Fruit fly (Drosophila melanogaster) whole organism, embryonic: ENCODE measurements around the gene CG13096.
A peak's percentile ranks its signal among the peaks of the same experiment; 100 is the strongest.

Source experiments
- ATbp ChIP-seq: fragments of 200-800 bp; sonication (Bioruptor generic); optimal IDR thresholded peaks from 2 replicates; lab custom pipeline; 2017; ENCODE audit warnings: missing biosample characterization, mild to moderate bottlenecking, missing genetic modification characterization, missing genetic modification reagents
- Aef1 ChIP-seq: fragments of 200-800 bp; sonication (Bioruptor generic); IDR thresholded peaks from 3 replicates; pipeline ENCODE4 v1.3.6; 2022; ENCODE audit warnings: missing biosample characterization, missing genetic modification characterization
- Antp ChIP-seq: fragments of 200-800 bp; sonication (Bioruptor generic); optimal IDR thresholded peaks from 3 replicates; lab custom pipeline; 2016; ENCODE audit warnings: missing biosample characterization, missing genetic modification characterization
- CG10209 ChIP-seq: fragments of 200-800 bp; sonication (Bioruptor generic); optimal IDR thresholded peaks from 3 replicates; lab custom pipeline; 2017; ENCODE audit warnings: missing biosample characterization, mild to moderate bottlenecking, missing genetic modification characterization, missing genetic modification reagents
- CG10321 ChIP-seq: fragments of 200-800 bp; sonication (Bioruptor generic); IDR thresholded peaks from 2 replicates; pipeline ENCODE4 v1.3.6; 2022; ENCODE audit warnings: missing biosample characterization, missing genetic modification characterization
- CG11093 ChIP-seq: fragments of 200-800 bp; sonication (Bioruptor generic); IDR thresholded peaks from 3 replicates; pipeline ENCODE4 v1.3.6; 2022; ENCODE audit warnings: missing biosample characterization, missing genetic modification characterization
- CG12744 ChIP-seq: fragments of 200-800 bp; sonication (Bioruptor generic); optimal IDR thresholded peaks from 2 replicates; lab custom pipeline; 2016; ENCODE audit warnings: missing biosample characterization, missing genetic modification characterization
- CG16863 ChIP-seq: fragments of 200-800 bp; sonication (Bioruptor generic); optimal IDR thresholded peaks from 3 replicates; lab custom pipeline; 2016; ENCODE audit warnings: missing biosample characterization, missing genetic modification characterization
- CG17612 ChIP-seq: fragments of 200-800 bp; sonication (Bioruptor generic); IDR thresholded peaks from 2 replicates; pipeline ENCODE4 v1.3.6; 2022; ENCODE audit warnings: missing biosample characterization, missing genetic modification characterization
- CG2712 ChIP-seq: fragments of 200-800 bp; optimal IDR thresholded peaks from 3 replicates; lab custom pipeline; 2019; ENCODE audit warnings: missing biosample characterization, mild to moderate bottlenecking, missing genetic modification characterization, moderate library complexity
- CG31441 ChIP-seq: fragments of 200-800 bp; sonication (Bioruptor generic); IDR thresholded peaks from 2 replicates; pipeline ENCODE4 v1.3.6; 2022; ENCODE audit warnings: missing biosample characterization, missing genetic modification characterization
- CG4328 ChIP-seq: fragments of 200-800 bp; sonication (Bioruptor generic); optimal IDR thresholded peaks from 3 replicates; lab custom pipeline; 2017; ENCODE audit warnings: missing biosample characterization, missing genetic modification reagents, missing genetic modification characterization
- CG4707 ChIP-seq: fragments of 200-800 bp; sonication (Bioruptor generic); optimal IDR thresholded peaks from 2 replicates; lab custom pipeline; 2018; ENCODE audit warnings: missing biosample characterization, mild to moderate bottlenecking, missing genetic modification characterization, moderate library complexity
- CG8281 ChIP-seq: fragments of 200-800 bp; sonication (Bioruptor generic); optimal IDR thresholded peaks from 2 replicates; lab custom pipeline; 2018; ENCODE audit warnings: missing biosample characterization, mild to moderate bottlenecking, missing genetic modification characterization, moderate library complexity
- CG8388 ChIP-seq: fragments of 200-800 bp; sonication (Bioruptor generic); optimal IDR thresholded peaks from 2 replicates; lab custom pipeline; 2019; ENCODE audit warnings: missing biosample characterization, mild to moderate bottlenecking, missing genetic modification characterization, moderate library complexity
- CG9817 ChIP-seq: fragments of 200-800 bp; sonication (Bioruptor generic); optimal IDR thresholded peaks from 2 replicates; lab custom pipeline; 2018; ENCODE audit warnings: missing biosample characterization, mild to moderate bottlenecking, missing genetic modification characterization, moderate library complexity
- CG9932 ChIP-seq: fragments of 200-800 bp; sonication (Bioruptor generic); IDR thresholded peaks from 2 replicates; pipeline ENCODE4 v1.3.6; 2022; ENCODE audit warnings: missing biosample characterization, missing genetic modification characterization
- Dp ChIP-seq: fragments of 200-800 bp; sonication (Bioruptor generic); optimal IDR thresholded peaks from 2 replicates; lab custom pipeline; 2018; ENCODE audit warnings: missing biosample characterization, mild to moderate bottlenecking, missing genetic modification characterization, moderate library complexity
- Hmx ChIP-seq: fragments of 200-800 bp; sonication (Bioruptor generic); optimal IDR thresholded peaks from 2 replicates; lab custom pipeline; 2016; ENCODE audit warnings: missing biosample characterization, missing genetic modification characterization
- Hr78 ChIP-seq, 2 experiments: fragments of 200-800 bp in 1 of 2; fragments of >200 bp in 1 of 2; sonication (Bioruptor generic) in 1 of 2; optimal IDR thresholded peaks; 2 replicates each; lab custom pipeline; 2017 to 2019; ENCODE audit warnings: missing biosample characterization in 2 of 2, missing genetic modification characterization in 2 of 2, mild to moderate bottlenecking in 1 of 2, moderate library complexity in 1 of 2
- Kr ChIP-seq: fragments of 200-800 bp; sonication (Bioruptor generic); optimal IDR thresholded peaks from 2 replicates; lab custom pipeline; 2017; ENCODE audit warnings: missing biosample characterization, mild to moderate bottlenecking, missing genetic modification characterization
- Ptx1 ChIP-seq: fragments of 200-800 bp; sonication (Bioruptor generic); IDR thresholded peaks from 2 replicates; pipeline ENCODE4 v1.3.6; 2022; ENCODE audit warnings: missing biosample characterization, missing genetic modification characterization
- Spps ChIP-seq: fragments of 200-800 bp; sonication (Bioruptor generic); optimal IDR thresholded peaks from 2 replicates; lab custom pipeline; 2018; ENCODE audit warnings: missing biosample characterization, mild to moderate bottlenecking, missing genetic modification characterization
- Trl ChIP-seq, 3 experiments: fragments of >200 bp in 2 of 3; fragments of 200-800 bp in 1 of 3; sonication (Bioruptor generic) in 1 of 3; optimal IDR thresholded peaks; 2 replicates in 1 of 3; 3 replicates in 2 of 3; lab custom pipeline; 2016 to 2017; ENCODE audit warnings: missing biosample characterization in 1 of 3, missing genetic modification characterization in 1 of 3
- abd-A ChIP-seq: fragments of 200-800 bp; sonication (Bioruptor generic); optimal IDR thresholded peaks from 3 replicates; lab custom pipeline; 2019; ENCODE audit warnings: missing biosample characterization, mild to moderate bottlenecking, missing genetic modification characterization, moderate library complexity
- bab2 ChIP-seq: fragments of 200-800 bp; sonication (Bioruptor generic); optimal IDR thresholded peaks from 2 replicates; lab custom pipeline; 2016; ENCODE audit warnings: missing biosample characterization, missing genetic modification characterization
- bcd ChIP-seq: fragments of 200-800 bp; sonication (Bioruptor generic); optimal IDR thresholded peaks from 2 replicates; lab custom pipeline; 2017; ENCODE audit warnings: missing biosample characterization, mild to moderate bottlenecking, missing genetic modification characterization
- br ChIP-seq: fragments of >200 bp; optimal IDR thresholded peaks from 2 replicates; lab custom pipeline; 2017
- bsh ChIP-seq, 2 experiments: fragments of 200-800 bp; sonication (Bioruptor generic); optimal IDR thresholded peaks; 2 replicates each; lab custom pipeline; 2017 to 2018; ENCODE audit warnings: mild to moderate bottlenecking in 2 of 2, missing biosample characterization in 2 of 2, missing genetic modification characterization in 2 of 2, moderate library complexity in 1 of 2
- cad ChIP-seq: fragments of >200 bp; optimal IDR thresholded peaks from 2 replicates; lab custom pipeline; 2017; ENCODE audit warnings: missing biosample characterization, missing genetic modification characterization
- dm ChIP-seq: fragments of 200-800 bp; sonication (Bioruptor generic); optimal IDR thresholded peaks from 3 replicates; lab custom pipeline; 2016; ENCODE audit warnings: missing biosample characterization, missing genetic modification characterization
- eve ChIP-seq, 2 experiments: fragments of >200 bp; optimal IDR thresholded peaks; 2 replicates each; lab custom pipeline; 2017; ENCODE audit warnings: missing biosample characterization in 2 of 2, missing genetic modification characterization in 2 of 2
- ewg ChIP-seq: fragments of 200-800 bp; sonication (Bioruptor generic); optimal IDR thresholded peaks from 3 replicates; lab custom pipeline; 2017; ENCODE audit warnings: mild to moderate bottlenecking, missing biosample characterization, missing genetic modification reagents, missing genetic modification characterization
- gcm ChIP-seq: fragments of 200-800 bp; sonication (Bioruptor generic); optimal IDR thresholded peaks from 2 replicates; lab custom pipeline; 2019; ENCODE audit warnings: missing biosample characterization, mild to moderate bottlenecking, missing genetic modification characterization, moderate library complexity
- gfzf ChIP-seq: fragments of 200-800 bp; sonication (Bioruptor generic); optimal IDR thresholded peaks from 2 replicates; lab custom pipeline; 2016; ENCODE audit warnings: missing biosample characterization, mild to moderate bottlenecking, missing genetic modification characterization, moderate library complexity
- hbn ChIP-seq: fragments of 200-800 bp; sonication (Bioruptor generic); IDR thresholded peaks from 2 replicates; pipeline ENCODE4 v1.3.6; 2022; ENCODE audit warnings: missing biosample characterization, missing genetic modification characterization; ENCODE audit not compliant: partially characterized antibody
- luna ChIP-seq: fragments of 200-800 bp; sonication (Bioruptor generic); optimal IDR thresholded peaks from 2 replicates; lab custom pipeline; 2016; ENCODE audit warnings: missing biosample characterization, missing genetic modification characterization
- oc ChIP-seq: fragments of 200-800 bp; sonication (Bioruptor generic); optimal IDR thresholded peaks from 2 replicates; lab custom pipeline; 2018; ENCODE audit warnings: missing biosample characterization, mild to moderate bottlenecking, missing genetic modification characterization, moderate library complexity
- otp ChIP-seq: fragments of 200-800 bp; sonication (Bioruptor generic); IDR thresholded peaks from 3 replicates; pipeline ENCODE4, ENCODE4 v1.3.6; 2022; ENCODE audit warnings: missing biosample characterization, missing genetic modification characterization
- pan ChIP-seq, 4 experiments: fragments of >200 bp in 3 of 4; fragments of 200-800 bp in 1 of 4; sonication (Bioruptor generic) in 1 of 4; optimal IDR thresholded peaks in 3 of 4; IDR thresholded peaks in 1 of 4; 2 replicates each; pipeline versions ENCODE4 v1.3.6 to Lab custom; 2017 to 2022; ENCODE audit warnings: missing biosample characterization in 2 of 4, missing genetic modification characterization in 2 of 4, mixed read lengths in 1 of 4
- pum ChIP-seq: fragments of 200-800 bp; sonication (Bioruptor generic); optimal IDR thresholded peaks from 2 replicates; lab custom pipeline; 2016; ENCODE audit warnings: missing biosample characterization, missing genetic modification characterization
- repo ChIP-seq: fragments of 200-800 bp; sonication (Bioruptor generic); optimal IDR thresholded peaks from 2 replicates; lab custom pipeline; 2016; ENCODE audit warnings: missing biosample characterization, missing genetic modification characterization
- salm ChIP-seq: fragments of 200-800 bp; sonication (Bioruptor generic); optimal IDR thresholded peaks from 2 replicates; lab custom pipeline; 2018; ENCODE audit warnings: missing biosample characterization, mild to moderate bottlenecking, missing genetic modification characterization
- slbo ChIP-seq: fragments of 200-800 bp; sonication (Bioruptor generic); IDR thresholded peaks from 2 replicates; pipeline ENCODE4 v1.3.6; 2022; ENCODE audit warnings: missing biosample characterization, missing genetic modification characterization
- slou ChIP-seq: fragments of 200-800 bp; sonication (Bioruptor generic); optimal IDR thresholded peaks from 3 replicates; lab custom pipeline; 2016; ENCODE audit warnings: missing biosample characterization, missing genetic modification characterization
- tup ChIP-seq: fragments of 200-800 bp; sonication (Bioruptor generic); optimal IDR thresholded peaks from 2 replicates; lab custom pipeline; 2016; ENCODE audit warnings: missing biosample characterization, mild to moderate bottlenecking, missing genetic modification characterization, moderate library complexity
- twi ChIP-seq: fragments of 200-800 bp; optimal IDR thresholded peaks from 2 replicates; lab custom pipeline; 2019; ENCODE audit warnings: missing biosample characterization, mild to moderate bottlenecking, missing genetic modification characterization, moderate library complexity

CG13096 gene

dm6 chr2L:8543731-8544359 is 32.2 kb upstream of the CG13096 start (continued):
- TF ChIP-seq abd-A (tag; lab: Kevin White, UChicago): peak; percentile 28
- TF ChIP-seq oc (tag; lab: Kevin White, UChicago): peak; percentile 44
- TF ChIP-seq, all 482 proteins: peak for 32

- TF ChIP-seq slou: no peak
- no peak for TF ChIP-seq luna
- TF ChIP-seq hbn: no peak
- TF ChIP-seq Spps: no peak
- no peak for TF ChIP-seq CG16863
- no peak for TF ChIP-seq br (lab: Kevin White, UChicago)
- TF ChIP-seq CG9817 (tag; lab: Kevin White, UChicago): no peak
- TF ChIP-seq Kr (GFP tag; lab: Kevin White, UChicago): no peak
- TF ChIP-seq dm (GFP tag; lab: Kevin White, UChicago): peak; percentile 24
- no peak for TF ChIP-seq bab2 (GFP tag; lab: Kevin White, UChicago)
- no peak for TF ChIP-seq bsh (GFP tag; optimal IDR thresholded peaks at IDR 0.05; lab: Kevin White, UChicago)
- no peak for TF ChIP-seq Antp (GFP tag; lab: Kevin White, UChicago)
- peak; percentile 22 for TF ChIP-seq CG2712 (tag; lab: Kevin White, UChicago)
- TF ChIP-seq slbo (GFP tag; lab: Robert Waterston, UW): no peak
- peak; percentile 71 to 81 for TF ChIP-seq Trl (optimal IDR thresholded peaks at IDR 0.05; lab: Kevin White, UChicago)
- TF ChIP-seq Trl (GFP tag; optimal IDR thresholded peaks at IDR 0.05; lab: Kevin White, UChicago): peak; percentile 40
- TF ChIP-seq gfzf (GFP tag; lab: Kevin White, UChicago): peak; percentile 92
- no peak for TF ChIP-seq repo (GFP tag; lab: Kevin White, UChicago)
- no peak for TF ChIP-seq Dp (GFP tag; lab: Kevin White, UChicago)
- no peak for TF ChIP-seq salm
- no peak for TF ChIP-seq cad
- TF ChIP-seq CG4707 (GFP tag; lab: Kevin White, UChicago): no peak
- TF ChIP-seq CG8281 (tag; lab: Kevin White, UChicago): no peak
- no peak for TF ChIP-seq CG12744 (GFP tag; lab: Kevin White, UChicago)
- TF ChIP-seq CG31441: no peak; the same call in 1 of the 2 replicates
- peak; percentile 6 for TF ChIP-seq gcm (GFP tag; lab: Kevin White, UChicago)
- no peak for TF ChIP-seq CG17612 (GFP tag; lab: Robert Waterston, UW)
- no peak for TF ChIP-seq ATbp (GFP tag; lab: Kevin White, UChicago)
- TF ChIP-seq tup (GFP tag; lab: Kevin White, UChicago): no peak
- TF ChIP-seq CG4328 (GFP tag; lab: Kevin White, UChicago): no peak
- TF ChIP-seq Ptx1 (GFP tag; lab: Robert Waterston, UW): no peak
- no peak for TF ChIP-seq eve (GFP tag; optimal IDR thresholded peaks at IDR 0.05; lab: Kevin White, UChicago)
- TF ChIP-seq pan (optimal IDR thresholded peaks at IDR 0.05; lab: Kevin White, UChicago): no peak
- no peak for TF ChIP-seq pan (GFP tag; optimal IDR thresholded peaks at IDR 0.05 in 1 of 2, IDR thresholded peaks at IDR 0.05 in 1 of 2)
- no peak for TF ChIP-seq CG9932 (GFP tag; lab: Robert Waterston, UW)
- TF ChIP-seq ewg: peak; percentile 38
- no peak for TF ChIP-seq CG8388
- TF ChIP-seq CG10209: no peak
- TF ChIP-seq CG10321 (GFP tag; lab: Robert Waterston, UW): 0 out of 2 replicates have a peak, but pooled peaks have one; percentile 5
- no peak for TF ChIP-seq Hmx (GFP tag; lab: Kevin White, UChicago)
- TF ChIP-seq bcd (GFP tag; lab: Kevin White, UChicago): no peak
- TF ChIP-seq twi (tag; lab: Kevin White, UChicago): no peak
- no peak for TF ChIP-seq Hr78 (GFP tag; optimal IDR thresholded peaks at IDR 0.05; lab: Kevin White, UChicago)
- no peak for TF ChIP-seq CG11093 (GFP tag; lab: Robert Waterston, UW)
- no peak for TF ChIP-seq otp (GFP tag; lab: Robert Waterston, UW)
- no peak for TF ChIP-seq pum (GFP tag; lab: Kevin White, UChicago)
- TF ChIP-seq Aef1 (GFP tag; lab: Robert Waterston, UW): no peak
Measured at dm6 chr2L:8543102-8543501, 31.4 kb upstream of the CG13096 start.
